Worm (Caenorhabditis elegans): ENCODE data around the gene lips-13.

Gene lips-13

ce11 chrII:1117992-1118729, at the start of gene lips-13:
TSS of gene lips-13 (minus strand) at chrII:1118042.
- no peak for TF ChIP-seq snpc-4 (tag; optimal IDR thresholded peaks at IDR 0.05)
- TF ChIP-seq lin-32 (GFP tag; optimal IDR thresholded peaks at IDR 0.05), result no peak
- no peak for TF ChIP-seq nhr-237 (tag; optimal IDR thresholded peaks at IDR 0.05)

ce11 chrII:1163275-1163674, 45.4 kb upstream of the lips-13 start, which contains the start of gene T23F4.2:
TSS of gene T23F4.2 (plus strand) at chrII:1163575.
- TF ChIP-seq ham-2 (GFP tag; optimal IDR thresholded peaks at IDR 0.05) (no peak), ceh-39 (tag; optimal IDR thresholded peaks at IDR 0.05) (no peak), blmp-1 (tag; optimal IDR thresholded peaks at IDR 0.05) (no peak), zip-8 (tag; optimal IDR thresholded peaks at IDR 0.05) (no peak), nhr-76 (tag; optimal IDR thresholded peaks at IDR 0.05) (no peak)

- TF ChIP-seq sptf-1 (tag; optimal IDR thresholded peaks at IDR 0.05) (no peak), sem-2 (GFP tag; optimal IDR thresholded peaks at IDR 0.05) (no peak), unc-62 (GFP tag; optimal IDR thresholded peaks at IDR 0.05) (no peak), M03D4.4 (tag; optimal IDR thresholded peaks at IDR 0.05) (no peak), bed-3 (GFP tag; optimal IDR thresholded peaks at IDR 0.05) (no peak), lin-13 (tag; optimal IDR thresholded peaks at IDR 0.05) (no peak), unc-39 (tag; optimal IDR thresholded peaks at IDR 0.05) (no peak), ham-2 (GFP tag; optimal IDR thresholded peaks at IDR 0.05) (no peak), flh-1 (GFP tag; optimal IDR thresholded peaks at IDR 0.05) (no peak), mls-2 (tag; optimal IDR thresholded peaks at IDR 0.05) (no peak), blmp-1 (tag; optimal IDR thresholded peaks at IDR 0.05) (no peak), zip-8 (tag; optimal IDR thresholded peaks at IDR 0.05) (no peak), lin-32 (GFP tag; optimal IDR thresholded peaks at IDR 0.05) (no peak), lsy-2 (tag; optimal IDR thresholded peaks at IDR 0.05) (no peak), pha-4 (tag; optimal IDR thresholded peaks at IDR 0.05) (no peak), mab-5 (tag; optimal IDR thresholded peaks at IDR 0.05) (no peak), nhr-237 (tag; optimal IDR thresholded peaks at IDR 0.05) (no peak), tbx-8 (GFP tag; optimal IDR thresholded peaks at IDR 0.05) (no peak), nhr-12 (tag; optimal IDR thresholded peaks at IDR 0.05) (no peak), elt-3 (tag; optimal IDR thresholded peaks at IDR 0.05) (no peak)
Measured at ce11 chrII:1159718-1160117, 41.9 kb upstream of the lips-13 start.

ce11 chrII:1157135-1157534, 39.3 kb upstream of the lips-13 start:
- TF ChIP-seq sptf-1 (tag; optimal IDR thresholded peaks at IDR 0.05) (no peak), zip-8 (tag; optimal IDR thresholded peaks at IDR 0.05) (no peak), lin-32 (GFP tag; optimal IDR thresholded peaks at IDR 0.05) (no peak)

ce11 chrII:1153299-1153698, 35.5 kb upstream of the lips-13 start:
- TF ChIP-seq lin-13 (tag; optimal IDR thresholded peaks at IDR 0.05), result no peak
- TF ChIP-seq bed-3 (GFP tag; optimal IDR thresholded peaks at IDR 0.05), result no peak
- no peak for TF ChIP-seq elt-3 (tag; optimal IDR thresholded peaks at IDR 0.05)
- no peak for TF ChIP-seq ceh-39 (tag; optimal IDR thresholded peaks at IDR 0.05)
- no peak for TF ChIP-seq lin-32 (GFP tag; optimal IDR thresholded peaks at IDR 0.05)
- TF ChIP-seq mls-2 (tag; optimal IDR thresholded peaks at IDR 0.05), result no peak
- TF ChIP-seq ham-2 (GFP tag; optimal IDR thresholded peaks at IDR 0.05), result no peak
- no peak for TF ChIP-seq sptf-1 (tag; optimal IDR thresholded peaks at IDR 0.05)
- no peak for TF ChIP-seq ces-1 (GFP tag; optimal IDR thresholded peaks at IDR 0.05)
- TF ChIP-seq ceh-43 (GFP tag; optimal IDR thresholded peaks at IDR 0.05), result no peak
- TF ChIP-seq sem-2 (GFP tag; optimal IDR thresholded peaks at IDR 0.05), result no peak
- TF ChIP-seq ceh-83 (GFP tag; optimal IDR thresholded peaks at IDR 0.05), result no peak
- TF ChIP-seq unc-39 (tag; optimal IDR thresholded peaks at IDR 0.05), result no peak

- TF ChIP-seq sptf-1 (tag; optimal IDR thresholded peaks at IDR 0.05) (no peak), nhr-2 (tag; optimal IDR thresholded peaks at IDR 0.05) (no peak), ztf-11 (tag; optimal IDR thresholded peaks at IDR 0.05) (no peak), elt-3 (tag; optimal IDR thresholded peaks at IDR 0.05) (no peak), bed-3 (GFP tag; optimal IDR thresholded peaks at IDR 0.05) (no peak), ham-2 (GFP tag; optimal IDR thresholded peaks at IDR 0.05) (no peak), mls-2 (tag; optimal IDR thresholded peaks at IDR 0.05) (no peak), nhr-28 (tag; optimal IDR thresholded peaks at IDR 0.05) (no peak), zip-8 (tag; optimal IDR thresholded peaks at IDR 0.05) (no peak), ces-1 (GFP tag; optimal IDR thresholded peaks at IDR 0.05) (no peak), unc-39 (tag; optimal IDR thresholded peaks at IDR 0.05) (no peak), ceh-39 (tag; optimal IDR thresholded peaks at IDR 0.05) (no peak), M03D4.4 (tag; optimal IDR thresholded peaks at IDR 0.05) (no peak), drap-1 (GFP tag; optimal IDR thresholded peaks at IDR 0.05) (no peak), nhr-12 (tag; optimal IDR thresholded peaks at IDR 0.05) (no peak), tbx-8 (GFP tag; optimal IDR thresholded peaks at IDR 0.05) (no peak), flh-1 (GFP tag; optimal IDR thresholded peaks at IDR 0.05) (no peak), nhr-237 (tag; optimal IDR thresholded peaks at IDR 0.05) (no peak)
Measured at ce11 chrII:1152732-1153131, 34.9 kb upstream of the lips-13 start.

Data from whole organism, mixed stage, embryonic.